Worm (Caenorhabditis elegans) whole organism, early embryonic: ENCODE data around the gene T28F3.8.
"Not testable (repeated sequence)": the region's sequence is repeated elsewhere in the genome, so short reads cannot be mapped to it uniquely, and the experiment has no call there.

Experiments
- B0310.2 ChIP-seq: sonication (generic microtip); optimal IDR thresholded peaks from 2 replicates; lab custom pipeline; 2016; ENCODE audit warnings: mild to moderate bottlenecking, missing genetic modification characterization, missing compliant biosample characterization
- F13C5.2 ChIP-seq: sonication (generic microtip); optimal IDR thresholded peaks from 2 replicates; lab custom pipeline; 2017; ENCODE audit warnings: mild to moderate bottlenecking, missing genetic modification characterization, inconsistent platforms, missing compliant biosample characterization
- aly-1 ChIP-seq: sonication (generic microtip); optimal IDR thresholded peaks from 2 replicates; lab custom pipeline; 2016; ENCODE audit warnings: missing genetic modification characterization, missing compliant biosample characterization
- ama-1 ChIP-seq: fragments of 150-350 bp; optimal IDR thresholded peaks from 2 replicates; lab custom pipeline; 2014
- ceh-13 ChIP-seq: fragments of 200-800 bp; sonication (Bioruptor generic); optimal IDR thresholded peaks from 2 replicates; lab custom pipeline; 2018; ENCODE audit warnings: mild to moderate bottlenecking, missing genetic modification characterization, missing compliant biosample characterization
- ceh-36 ChIP-seq: sonication (generic microtip); optimal IDR thresholded peaks from 2 replicates; lab custom pipeline; 2016; ENCODE audit warnings: missing genetic modification characterization, inconsistent platforms, missing compliant biosample characterization
- ets-7 ChIP-seq: sonication (generic microtip); optimal IDR thresholded peaks from 2 replicates; lab custom pipeline; 2016; ENCODE audit warnings: missing genotype, missing genetic modification characterization, missing compliant biosample characterization
- flt-1 ChIP-seq: fragments of 200-800 bp; sonication (Bioruptor generic); IDR thresholded peaks from 2 replicates; pipeline ENCODE4 v1.3.6; 2022; ENCODE audit warnings: missing genetic modification characterization, missing compliant biosample characterization
- hmbx-1 ChIP-seq: sonication (generic microtip); optimal IDR thresholded peaks from 2 replicates; lab custom pipeline; 2016; ENCODE audit warnings: mild to moderate bottlenecking, missing genetic modification characterization, missing compliant biosample characterization
- hmg-4 ChIP-seq: fragments of 200-800 bp; sonication (Bioruptor generic); optimal IDR thresholded peaks from 2 replicates; lab custom pipeline; 2018; ENCODE audit warnings: mild to moderate bottlenecking, missing genetic modification characterization, missing compliant biosample characterization
- hnd-1 ChIP-seq: sonication (generic microtip); optimal IDR thresholded peaks from 2 replicates; lab custom pipeline; 2016; ENCODE audit warnings: missing genetic modification characterization, missing compliant biosample characterization
- pes-1 ChIP-seq: fragments of 200-800 bp; sonication (Bioruptor generic); IDR thresholded peaks from 2 replicates; pipeline ENCODE4 v1.3.6; 2022; ENCODE audit warnings: missing genetic modification reagents, missing genetic modification characterization, missing compliant biosample characterization
- scrt-1 ChIP-seq: fragments of 200-800 bp; sonication (Bioruptor generic); IDR thresholded peaks from 2 replicates; pipeline ENCODE4 v1.3.6; 2022; ENCODE audit warnings: missing genetic modification characterization, missing compliant biosample characterization
- sea-1 ChIP-seq: fragments of 200-800 bp; sonication (Bioruptor generic); conservative IDR thresholded peaks from 2 replicates; pipeline ENCODE4 v1.3.6; 2022; ENCODE audit warnings: missing genetic modification characterization, missing compliant biosample characterization
- tbx-11 ChIP-seq: fragments of 200-800 bp; sonication (Bioruptor generic); IDR thresholded peaks from 2 replicates; pipeline ENCODE4 v1.3.6; 2022; ENCODE audit warnings: missing genetic modification characterization, missing compliant biosample characterization
- tbx-37 ChIP-seq: fragments of 200-800 bp; sonication (Bioruptor generic); conservative IDR thresholded peaks from 2 replicates; pipeline ENCODE4 v1.3.6; 2022; ENCODE audit warnings: missing genetic modification reagents, missing genetic modification characterization, missing compliant biosample characterization
- tra-4 ChIP-seq: sonication (generic microtip); optimal IDR thresholded peaks from 2 replicates; lab custom pipeline; 2017; ENCODE audit warnings: missing genetic modification characterization, missing compliant biosample characterization

Gene T28F3.8

DNA sequence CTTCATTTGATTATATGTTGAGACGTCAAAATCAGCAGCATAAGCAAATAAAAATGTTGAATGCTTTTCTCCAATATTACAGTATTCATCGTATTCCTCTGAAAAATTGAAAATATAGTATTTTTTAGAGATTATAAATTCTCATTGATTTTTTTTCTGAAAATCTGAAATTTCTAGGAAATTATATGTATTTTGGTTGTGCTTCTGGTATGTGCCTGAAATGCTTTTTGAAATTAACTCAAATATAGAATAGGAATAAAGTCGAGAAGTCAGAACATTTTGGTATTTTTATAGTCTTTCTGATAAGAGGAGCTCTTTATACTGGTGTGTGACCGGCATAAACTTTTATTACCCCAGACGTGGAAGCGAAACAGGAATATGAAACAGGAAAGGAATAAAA is at the start of gene T28F3.8:
TSS of gene T28F3.8 (minus strand) at position 101 of the 400 bp plus-strand sequence.
- not testable (repeated sequence) for TF ChIP-seq hmbx-1 (tag; lab: Kevin White, UChicago); B0310.2; tra-4 (tag; lab: Kevin White, UChicago)

ce11 chrIV:17351586-17351985 is 44.5 kb upstream of the T28F3.8 start, which contains the start of gene clec-199:
clec-199 (plus strand) TSS chrIV:17351886.
- no peak for TF ChIP-seq scrt-1 (GFP tag; lab: Robert Waterston, UW)
- TF ChIP-seq ama-1 (lab: Kevin White, UChicago): no peak
- TF ChIP-seq ets-7: no peak
- TF ChIP-seq ceh-13 (GFP tag; lab: Kevin White, UChicago): no peak

ce11 chrIV:17346599-17347218 is 39.6 kb upstream of the T28F3.8 start, which contains the start of the genes clec-197 and clec-198:
clec-197 (minus strand) TSS chrIV:17346699.
clec-198 (plus strand) TSS chrIV:17347168.
- TF ChIP-seq aly-1 (no peak), scrt-1 (GFP tag; lab: Robert Waterston, UW) (no peak), pes-1 (no peak), B0310.2 (no peak), F13C5.2 (tag; lab: Kevin White, UChicago) (no peak), ceh-36 (tag; lab: Kevin White, UChicago) (no peak)

- TF ChIP-seq hmbx-1 (tag; lab: Kevin White, UChicago) (no peak), flt-1 (GFP tag; lab: Robert Waterston, UW) (no peak), tra-4 (tag; lab: Kevin White, UChicago) (no peak), ets-7 (no peak), hnd-1 (no peak), scrt-1 (GFP tag; lab: Robert Waterston, UW) (no peak), ceh-36 (tag; lab: Kevin White, UChicago) (no peak), pes-1 (no peak), aly-1 (no peak), hmg-4 (GFP tag; lab: Kevin White, UChicago) (no peak), ama-1 (lab: Kevin White, UChicago) (no peak)
Measured at ce11 chrIV:17343482-17343881, 36.4 kb upstream of the T28F3.8 start, which contains the start of gene C49C3.11. C49C3.11 (plus strand) TSS chrIV:17343782.

ce11 chrIV:17342667-17343066 is 35.5 kb upstream of the T28F3.8 start, which contains the start of gene C49C3.21:
C49C3.21 (plus strand) TSS chrIV:17342967.
- no peak for TF ChIP-seq tbx-37
- no peak for TF ChIP-seq tbx-11 (GFP tag; lab: Robert Waterston, UW)
- no peak for TF ChIP-seq ama-1 (lab: Kevin White, UChicago)
- TF ChIP-seq hmbx-1 (tag; lab: Kevin White, UChicago): no peak
- TF ChIP-seq flt-1 (GFP tag; lab: Robert Waterston, UW): no peak
- TF ChIP-seq B0310.2: no peak
- no peak for TF ChIP-seq F13C5.2 (tag; lab: Kevin White, UChicago)
- no peak for TF ChIP-seq sea-1
- TF ChIP-seq ets-7: no peak
- no peak for TF ChIP-seq aly-1
- no peak for TF ChIP-seq tra-4 (tag; lab: Kevin White, UChicago)
- TF ChIP-seq hnd-1: no peak

DNA sequence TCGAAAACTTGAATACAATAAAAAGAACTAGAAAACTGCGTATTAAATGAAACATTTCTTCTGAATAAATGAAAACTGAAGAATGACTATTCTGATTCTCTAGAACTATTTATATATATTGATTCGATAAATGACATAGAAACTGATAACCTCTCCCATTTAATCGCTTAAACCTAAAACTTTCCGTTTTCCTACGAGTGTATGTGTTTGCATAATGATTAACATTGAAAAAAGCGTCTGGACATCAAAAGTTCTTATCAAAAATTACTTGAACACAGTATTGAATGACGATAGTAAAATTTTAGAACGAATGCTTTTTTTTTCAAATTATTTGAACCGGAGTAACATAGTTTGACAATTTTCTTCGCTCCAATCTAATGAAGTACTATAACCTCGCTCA is 35.1 kb upstream of the T28F3.8 start, which contains the start of gene C49C3.9:
TSS of gene C49C3.9 (minus strand) at position 136 of the 400 bp plus-strand sequence.
- TF ChIP-seq tra-4 (tag; lab: Kevin White, UChicago): no peak
- TF ChIP-seq pes-1: no peak
- TF ChIP-seq scrt-1 (GFP tag; lab: Robert Waterston, UW): no peak
- TF ChIP-seq ceh-36 (tag; lab: Kevin White, UChicago): no peak
- TF ChIP-seq ceh-13 (GFP tag; lab: Kevin White, UChicago): no peak
- TF ChIP-seq ama-1 (lab: Kevin White, UChicago): no peak
- no peak for TF ChIP-seq tbx-11 (GFP tag; lab: Robert Waterston, UW)
- no peak for TF ChIP-seq hnd-1
- no peak for TF ChIP-seq B0310.2
- TF ChIP-seq aly-1: no peak
- no peak for TF ChIP-seq hmg-4 (GFP tag; lab: Kevin White, UChicago)

- TF ChIP-seq tra-4 (tag; lab: Kevin White, UChicago) (no peak), hnd-1 (no peak), B0310.2 (no peak), F13C5.2 (tag; lab: Kevin White, UChicago) (no peak)
Measured at ce11 chrIV:17341033-17341432, 33.9 kb upstream of the T28F3.8 start.

DNA sequence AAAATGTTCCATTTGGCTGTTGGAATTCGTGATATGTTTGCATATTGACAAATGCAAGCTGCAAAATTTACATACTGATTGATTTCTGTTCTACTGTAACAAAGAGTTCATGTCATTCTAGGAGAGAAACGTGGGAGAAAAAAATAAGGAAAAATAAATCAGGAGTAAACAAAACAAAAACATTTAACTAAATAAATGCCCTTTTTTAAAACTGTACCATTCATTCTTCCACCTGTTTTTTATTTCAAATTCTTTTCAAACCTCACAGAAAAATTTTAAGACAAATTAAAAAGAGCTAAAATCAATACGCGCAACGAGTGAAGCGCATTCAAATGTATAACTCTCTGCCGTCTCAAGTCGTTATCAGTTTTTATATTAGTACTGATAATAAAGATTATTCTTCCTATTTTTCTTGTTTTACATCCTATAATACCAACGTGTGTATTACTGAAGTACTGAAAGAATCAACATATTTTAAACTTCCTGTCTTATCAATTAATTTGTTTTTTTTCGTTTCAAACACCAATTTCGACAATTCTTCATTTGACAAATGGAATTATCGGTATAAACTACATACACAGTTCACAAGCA is 31.9 kb upstream of the T28F3.8 start, which contains the start of gene C49C3.10:
TSS of gene C49C3.10 (minus strand) at position 51 of the 591 bp plus-strand sequence.
- TF ChIP-seq tra-4 (tag; lab: Kevin White, UChicago) (no peak), hmg-4 (GFP tag; lab: Kevin White, UChicago) (no peak), hnd-1 (no peak), tbx-37 (no peak), ceh-13 (GFP tag; lab: Kevin White, UChicago) (no peak), aly-1 (no peak), ets-7 (no peak), F13C5.2 (tag; lab: Kevin White, UChicago) (no peak), scrt-1 (GFP tag; lab: Robert Waterston, UW) (no peak), tbx-11 (GFP tag; lab: Robert Waterston, UW) (no peak)
